Fruit fly (Drosophila melanogaster) whole organism: ENCODE measurements around the gene CG5276.

ENCODE experiments used
- CG8478 ChIP-seq: fragments of >200 bp; optimal IDR thresholded peaks from 2 replicates; lab custom pipeline; 2018; ENCODE audit warnings: inconsistent platforms
- Dll ChIP-seq: fragments of >200 bp; optimal IDR thresholded peaks from 2 replicates; lab custom pipeline; 2017
- EcR ChIP-seq, 2 experiments: fragments of >200 bp; optimal IDR thresholded peaks; 2 replicates each; lab custom pipeline; 2017; ENCODE audit warnings: missing biosample characterization in 2 of 2, missing genetic modification characterization in 2 of 2, missing genetic modification reagents in 2 of 2
- pan ChIP-seq: fragments of >200 bp; optimal IDR thresholded peaks from 2 replicates; lab custom pipeline; 2017
- psq ChIP-seq: fragments of >200 bp; optimal IDR thresholded peaks from 2 replicates; lab custom pipeline; 2017
- usp ChIP-seq: fragments of >200 bp; optimal IDR thresholded peaks from 2 replicates; lab custom pipeline; 2017; ENCODE audit warnings: missing biosample characterization, missing genetic modification characterization, mixed read lengths

Gene CG5276

dm6 chr3R:11458022-11458850 is 26.7 kb downstream of the CG5276 start:
- no peak for TF ChIP-seq Dll (lab: Kevin White, UChicago)
- no peak for TF ChIP-seq usp (GFP tag; lab: Kevin White, UChicago)
- TF ChIP-seq pan: no peak
- TF ChIP-seq CG8478 (lab: Kevin White, UChicago): no peak
- TF ChIP-seq psq (lab: Kevin White, UChicago): no peak
- TF ChIP-seq EcR (GFP tag; optimal IDR thresholded peaks at IDR 0.05; lab: Kevin White, UChicago): no peak

DNA sequence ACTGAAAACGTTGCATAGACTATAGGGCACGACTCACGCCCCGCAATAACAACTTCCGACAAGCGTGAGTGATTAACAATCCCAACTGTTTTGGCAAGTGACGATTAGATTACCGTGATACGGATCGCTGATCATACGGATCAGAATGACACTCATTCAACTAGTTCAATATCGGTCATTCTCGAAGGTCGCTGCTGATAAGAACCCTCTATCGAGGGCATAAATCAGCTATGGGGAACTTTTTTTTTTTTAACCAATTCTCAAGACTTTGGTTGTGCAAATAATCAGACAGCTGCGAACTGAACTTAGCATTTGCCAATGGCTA is 27.3 kb downstream of the CG5276 start:
- TF ChIP-seq usp (GFP tag; lab: Kevin White, UChicago) (no peak), EcR (GFP tag; optimal IDR thresholded peaks at IDR 0.05; lab: Kevin White, UChicago) (no peak), CG8478 (lab: Kevin White, UChicago) (no peak), pan (no peak), Dll (lab: Kevin White, UChicago) (no peak), psq (lab: Kevin White, UChicago) (no peak)

DNA sequence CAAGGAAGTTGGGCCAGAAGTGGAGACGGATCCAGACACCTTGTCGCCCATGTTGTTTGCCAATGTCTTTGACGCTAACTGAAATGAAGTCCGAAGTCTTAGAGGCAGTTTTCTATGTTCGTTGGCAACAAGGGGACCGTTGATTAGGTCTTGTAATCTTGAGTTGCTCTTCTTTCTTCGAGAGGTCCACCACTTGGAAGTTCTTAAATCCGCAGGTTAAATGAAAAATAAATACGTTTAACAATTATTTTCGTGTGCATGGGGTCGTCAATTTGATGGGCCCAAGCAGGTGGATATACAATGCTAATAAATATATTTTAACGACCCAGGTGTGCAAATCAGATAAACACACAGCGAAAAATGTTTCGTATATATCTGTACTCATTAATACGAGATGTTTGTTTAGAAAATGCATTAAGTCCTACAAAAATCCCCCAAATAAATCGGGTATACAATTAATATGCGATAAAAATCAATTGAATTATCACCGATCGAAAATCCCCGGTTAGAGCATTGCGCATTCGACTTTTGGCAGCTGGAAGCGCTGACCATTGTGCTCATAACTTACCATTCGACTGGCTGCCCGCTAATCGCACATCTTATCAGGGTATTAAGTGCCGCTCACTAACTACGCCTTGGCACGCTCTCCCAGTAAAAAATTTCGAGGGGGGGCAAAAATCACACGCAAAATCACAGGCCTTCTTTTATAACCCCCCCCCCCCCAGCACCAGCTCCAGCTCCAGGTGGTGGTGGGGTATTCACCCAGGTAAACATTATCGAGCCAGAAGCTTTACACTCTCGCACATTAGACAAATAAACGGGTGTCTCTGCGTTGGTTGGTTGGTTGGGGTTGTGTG is 29.2 kb downstream of the CG5276 start, which contains the start of gene PGRP-LB:
PGRP-LB (minus strand) TSS at position 51 of the 857 bp plus-strand sequence.
- no peak for TF ChIP-seq psq (lab: Kevin White, UChicago)
- TF ChIP-seq usp (GFP tag; lab: Kevin White, UChicago): no peak
- no peak for TF ChIP-seq Dll (lab: Kevin White, UChicago)
- TF ChIP-seq pan: no peak
- TF ChIP-seq CG8478 (lab: Kevin White, UChicago): no peak
- no peak for TF ChIP-seq EcR (GFP tag; optimal IDR thresholded peaks at IDR 0.05; lab: Kevin White, UChicago)

- TF ChIP-seq Dll (lab: Kevin White, UChicago): no peak
- TF ChIP-seq psq (lab: Kevin White, UChicago): no peak
- no peak for TF ChIP-seq usp (GFP tag; lab: Kevin White, UChicago)
- TF ChIP-seq CG8478 (lab: Kevin White, UChicago): no peak
- TF ChIP-seq pan: no peak
- TF ChIP-seq EcR (GFP tag; optimal IDR thresholded peaks at IDR 0.05; lab: Kevin White, UChicago): no peak
These were observed 36.3 kb downstream of the CG5276 start for dm6 chr3R:11467812-11468211.

- TF ChIP-seq psq (lab: Kevin White, UChicago) (no peak), pan (no peak), CG8478 (lab: Kevin White, UChicago) (no peak), EcR (GFP tag; optimal IDR thresholded peaks at IDR 0.05; lab: Kevin White, UChicago) (no peak), usp (GFP tag; lab: Kevin White, UChicago) (no peak), Dll (lab: Kevin White, UChicago) (no peak)
These were observed 38.2 kb downstream of the CG5276 start for dm6 chr3R:11469745-11470144.
